Fruit fly (Drosophila melanogaster) whole organism, embryonic: ENCODE data around the gene Ppm1.

Experiments
- Asciz ChIP-seq: fragments of 200-800 bp; sonication (Bioruptor generic); optimal IDR thresholded peaks from 2 replicates; lab custom pipeline; 2017; ENCODE audit warnings: missing biosample characterization, mild to moderate bottlenecking, missing genetic modification characterization, missing genetic modification reagents
- Awh ChIP-seq: fragments of 200-800 bp; sonication (Bioruptor generic); IDR thresholded peaks from 2 replicates; pipeline ENCODE4, ENCODE4 v1.3.6; 2022; ENCODE audit warnings: missing biosample characterization, missing genetic modification characterization
- Blimp-1 ChIP-seq: fragments of 200-800 bp; sonication (Bioruptor generic); optimal IDR thresholded peaks from 3 replicates; lab custom pipeline; 2018; ENCODE audit warnings: missing biosample characterization, missing genetic modification characterization, mild to moderate bottlenecking, moderate library complexity, missing genetic modification reagents
- CG10366 ChIP-seq: fragments of 200-800 bp; sonication (Bioruptor generic); IDR thresholded peaks from 2 replicates; pipeline ENCODE4 v1.3.6; 2022; ENCODE audit warnings: missing biosample characterization, missing genetic modification characterization
- CG12236 ChIP-seq: fragments of 200-800 bp; sonication (Bioruptor generic); optimal IDR thresholded peaks from 2 replicates; lab custom pipeline; 2016; ENCODE audit warnings: missing biosample characterization, missing genetic modification characterization
- CG12299 ChIP-seq: fragments of 200-800 bp; sonication (Bioruptor generic); optimal IDR thresholded peaks from 2 replicates; lab custom pipeline; 2018; ENCODE audit warnings: missing biosample characterization, mild to moderate bottlenecking, missing genetic modification characterization
- CG13775 ChIP-seq: fragments of 200-800 bp; sonication (Bioruptor generic); optimal IDR thresholded peaks from 3 replicates; lab custom pipeline; 2017; ENCODE audit warnings: missing biosample characterization, mild to moderate bottlenecking, missing genetic modification characterization
- CG15011 ChIP-seq: fragments of 200-800 bp; sonication (Bioruptor generic); optimal IDR thresholded peaks from 3 replicates; lab custom pipeline; 2018; ENCODE audit warnings: missing biosample characterization, mild to moderate bottlenecking, missing genetic modification characterization
- CG15696 ChIP-seq: fragments of 200-800 bp; sonication (Bioruptor generic); optimal IDR thresholded peaks from 2 replicates; lab custom pipeline; 2019; ENCODE audit warnings: missing biosample characterization, mild to moderate bottlenecking, missing genetic modification characterization, moderate library complexity
- CG1792 ChIP-seq: fragments of 200-800 bp; sonication (Bioruptor generic); optimal IDR thresholded peaks from 2 replicates; lab custom pipeline; 2016; ENCODE audit warnings: missing biosample characterization, missing genetic modification characterization
- CG30403 ChIP-seq: fragments of 200-800 bp; sonication (Bioruptor generic); optimal IDR thresholded peaks from 3 replicates; lab custom pipeline; 2016; ENCODE audit warnings: missing biosample characterization, missing genetic modification characterization
- CG3995 ChIP-seq: fragments of 200-800 bp; sonication (Bioruptor generic); optimal IDR thresholded peaks from 3 replicates; lab custom pipeline; 2016; ENCODE audit warnings: missing biosample characterization, missing genetic modification characterization
- CG6254 ChIP-seq: fragments of 200-800 bp; sonication (Bioruptor generic); optimal IDR thresholded peaks from 3 replicates; lab custom pipeline; 2017; ENCODE audit warnings: mild to moderate bottlenecking, missing biosample characterization, missing genetic modification reagents, missing genetic modification characterization
- CG6272 ChIP-seq: fragments of 200-800 bp; sonication (Bioruptor generic); IDR thresholded peaks from 2 replicates; pipeline ENCODE4 v1.3.6; 2022; ENCODE audit warnings: missing biosample characterization, missing genetic modification characterization
- CG7963 ChIP-seq: fragments of 200-800 bp; sonication (Bioruptor generic); IDR thresholded peaks from 3 replicates; pipeline ENCODE4 v1.3.6; 2022; ENCODE audit warnings: missing biosample characterization, missing genetic modification characterization; ENCODE audit not compliant: partially characterized antibody
- CG8359 ChIP-seq: fragments of 200-800 bp; sonication (Bioruptor generic); optimal IDR thresholded peaks from 2 replicates; lab custom pipeline; 2017; ENCODE audit warnings: missing biosample characterization, mild to moderate bottlenecking, missing genetic modification characterization, borderline replicate concordance
- CG8388 ChIP-seq: fragments of 200-800 bp; sonication (Bioruptor generic); optimal IDR thresholded peaks from 2 replicates; lab custom pipeline; 2019; ENCODE audit warnings: missing biosample characterization, mild to moderate bottlenecking, missing genetic modification characterization, moderate library complexity
- CG8478 ChIP-seq: fragments of >200 bp; optimal IDR thresholded peaks from 2 replicates; lab custom pipeline; 2018
- D19A ChIP-seq: fragments of 200-800 bp; optimal IDR thresholded peaks from 3 replicates; lab custom pipeline; 2019; ENCODE audit warnings: missing biosample characterization, mild to moderate bottlenecking, missing genetic modification characterization, moderate library complexity
- Deaf1 ChIP-seq: fragments of 200-800 bp; optimal IDR thresholded peaks from 3 replicates; lab custom pipeline; 2019; ENCODE audit warnings: missing biosample characterization, mild to moderate bottlenecking, missing genetic modification characterization, moderate library complexity
- Hand ChIP-seq: fragments of 200-800 bp; sonication (Bioruptor generic); optimal IDR thresholded peaks from 2 replicates; lab custom pipeline; 2017; ENCODE audit warnings: mild to moderate bottlenecking, missing biosample characterization, missing genetic modification reagents, missing genetic modification characterization
- Mad ChIP-seq: fragments of 200-800 bp; sonication (Bioruptor generic); optimal IDR thresholded peaks from 2 replicates; lab custom pipeline; 2016; ENCODE audit warnings: missing biosample characterization, missing genetic modification characterization
- Med ChIP-seq: fragments of 200-800 bp; sonication (Bioruptor generic); peaks from one replicate; lab custom pipeline; 2016; ENCODE audit warnings: missing biosample characterization, missing genetic modification characterization, mild to moderate bottlenecking, inconsistent platforms, moderate library complexity
- Neu2 ChIP-seq: fragments of 200-800 bp; sonication (Bioruptor generic); optimal IDR thresholded peaks from 3 replicates; lab custom pipeline; 2016; ENCODE audit warnings: missing biosample characterization, missing genetic modification characterization, borderline replicate concordance
- Rx ChIP-seq: fragments of 200-800 bp; sonication (Bioruptor generic); IDR thresholded peaks from 2 replicates; pipeline ENCODE4 v1.3.6; 2022; ENCODE audit warnings: missing biosample characterization, missing genetic modification characterization
- ara ChIP-seq: fragments of 200-800 bp; sonication (Bioruptor generic); IDR thresholded peaks from 2 replicates; pipeline ENCODE4 v1.3.6; 2022; ENCODE audit warnings: missing biosample characterization, missing genetic modification characterization
- az2 ChIP-seq: fragments of 200-800 bp; sonication (Bioruptor generic); optimal IDR thresholded peaks from 3 replicates; lab custom pipeline; 2016; ENCODE audit warnings: missing biosample characterization, missing genetic modification characterization
- bowl ChIP-seq: fragments of 200-800 bp; sonication (Bioruptor generic); IDR thresholded peaks from 2 replicates; pipeline ENCODE4 v1.3.6; 2022; ENCODE audit warnings: missing biosample characterization, missing genetic modification characterization
- crol ChIP-seq: fragments of 200-800 bp; sonication (Bioruptor generic); IDR thresholded peaks from 2 replicates; pipeline ENCODE4 v1.3.6; 2022; ENCODE audit warnings: missing biosample characterization, missing genetic modification characterization
- danr ChIP-seq: fragments of 200-800 bp; sonication (Bioruptor generic); IDR thresholded peaks from 2 replicates; pipeline ENCODE4 v1.3.6; 2022; ENCODE audit warnings: missing biosample characterization, missing genetic modification characterization
- ewg ChIP-seq: fragments of 200-800 bp; sonication (Bioruptor generic); optimal IDR thresholded peaks from 3 replicates; lab custom pipeline; 2017; ENCODE audit warnings: mild to moderate bottlenecking, missing biosample characterization, missing genetic modification reagents, missing genetic modification characterization
- ftz-f1 ChIP-seq: fragments of 200-800 bp; sonication (Bioruptor generic); optimal IDR thresholded peaks from 2 replicates; lab custom pipeline; 2016; ENCODE audit warnings: missing biosample characterization, missing genetic modification characterization
- gem ChIP-seq: fragments of 200-800 bp; sonication (Bioruptor generic); optimal IDR thresholded peaks from 2 replicates; lab custom pipeline; 2019; ENCODE audit warnings: missing biosample characterization, mild to moderate bottlenecking, missing genetic modification characterization, moderate library complexity
- h ChIP-seq: fragments of >200 bp; optimal IDR thresholded peaks from 2 replicates; lab custom pipeline; 2017
- insv ChIP-seq, 2 experiments: fragments of 200-800 bp; sonication (Bioruptor generic); optimal IDR thresholded peaks; 3 replicates each; lab custom pipeline; 2016 to 2018; ENCODE audit warnings: missing biosample characterization in 2 of 2, missing genetic modification characterization in 2 of 2
- psq ChIP-seq: fragments of 200-800 bp; sonication (Bioruptor generic); optimal IDR thresholded peaks from 2 replicates; lab custom pipeline; 2017; ENCODE audit warnings: missing biosample characterization, missing genetic modification characterization
- pzg ChIP-seq: fragments of 200-800 bp; sonication (Bioruptor generic); optimal IDR thresholded peaks from 3 replicates; lab custom pipeline; 2018; ENCODE audit warnings: missing biosample characterization, mild to moderate bottlenecking, missing genetic modification characterization, moderate library complexity
- tap ChIP-seq: fragments of 200-800 bp; optimal IDR thresholded peaks from 3 replicates; lab custom pipeline; 2019; ENCODE audit warnings: missing biosample characterization, mild to moderate bottlenecking, missing genetic modification characterization, moderate library complexity

The Ppm1 gene

dm6 chr3L:565964-566627 lies 15.0 kb upstream of the Ppm1 start (continued):
- TF ChIP-seq CG8478 (lab: Kevin White, UChicago) (no peak), bowl (no peak), insv (GFP tag; optimal IDR thresholded peaks at IDR 0.05; lab: Kevin White, UChicago) (no peak), D19A (tag; lab: Kevin White, UChicago) (no peak), CG30403 (GFP tag; lab: Kevin White, UChicago) (peak; percentile 16), Blimp-1 (GFP tag; lab: Kevin White, UChicago) (peak; percentile 47), CG13775 (no peak), Awh (GFP tag; lab: Robert Waterston, UW) (no peak), ewg (GFP tag; lab: Kevin White, UChicago) (peak; percentile 15), Deaf1 (tag; lab: Kevin White, UChicago) (no peak), Hand (no peak), psq (GFP tag; lab: Kevin White, UChicago) (no peak), ara (GFP tag; lab: Robert Waterston, UW) (no peak), CG6272 (GFP tag; lab: Robert Waterston, UW) (no peak), CG6254 (GFP tag; lab: Kevin White, UChicago) (no peak), h (lab: Kevin White, UChicago) (no peak), tap (tag; lab: Kevin White, UChicago) (no peak), Neu2 (GFP tag; lab: Kevin White, UChicago) (no peak), CG12236 (GFP tag; lab: Kevin White, UChicago) (no peak), Rx (GFP tag; lab: Robert Waterston, UW) (no peak), CG12299 (tag; lab: Kevin White, UChicago) (no peak), CG15011 (no peak), gem (tag; lab: Kevin White, UChicago) (no peak), danr (GFP tag; lab: Robert Waterston, UW) (no peak), CG8388 (peak; percentile 30), ftz-f1 (GFP tag; lab: Kevin White, UChicago) (no peak), pzg (no peak), crol (0 out of 2 replicates have a peak, but pooled peaks have one; percentile 33), CG1792 (GFP tag; lab: Kevin White, UChicago) (no peak), CG3995 (GFP tag; lab: Kevin White, UChicago) (no peak), CG7963 (no peak), CG15696 (tag; lab: Kevin White, UChicago) (no peak), CG8359 (GFP tag; lab: Kevin White, UChicago) (peak; percentile 9), az2 (GFP tag; lab: Kevin White, UChicago) (peak; percentile 21)

- TF ChIP-seq Mad (GFP tag; lab: Kevin White, UChicago): no peak
- TF ChIP-seq CG10366: no peak
- TF ChIP-seq Med: peak; percentile 54
- peak; percentile 8 for TF ChIP-seq h (lab: Kevin White, UChicago)
- TF ChIP-seq Asciz (GFP tag; lab: Kevin White, UChicago): no peak
Measured at dm6 chr3L:572940-573339, 8.2 kb upstream of the Ppm1 start.
